Worm (Caenorhabditis elegans) whole organism, early embryonic: ENCODE measurements around the gene T20D4.3.

ENCODE experiments used
- B0310.2 ChIP-seq: sonication (generic microtip); optimal IDR thresholded peaks from 2 replicates; lab custom pipeline; 2016; ENCODE audit warnings: mild to moderate bottlenecking, missing genetic modification characterization, missing compliant biosample characterization
- F13C5.2 ChIP-seq: sonication (generic microtip); optimal IDR thresholded peaks from 2 replicates; lab custom pipeline; 2017; ENCODE audit warnings: mild to moderate bottlenecking, missing genetic modification characterization, inconsistent platforms, missing compliant biosample characterization
- aly-1 ChIP-seq: sonication (generic microtip); optimal IDR thresholded peaks from 2 replicates; lab custom pipeline; 2016; ENCODE audit warnings: missing genetic modification characterization, missing compliant biosample characterization
- ama-1 ChIP-seq: fragments of 150-350 bp; optimal IDR thresholded peaks from 2 replicates; lab custom pipeline; 2014
- ceh-13 ChIP-seq: fragments of 200-800 bp; sonication (Bioruptor generic); optimal IDR thresholded peaks from 2 replicates; lab custom pipeline; 2018; ENCODE audit warnings: mild to moderate bottlenecking, missing genetic modification characterization, missing compliant biosample characterization
- ceh-36 ChIP-seq: sonication (generic microtip); optimal IDR thresholded peaks from 2 replicates; lab custom pipeline; 2016; ENCODE audit warnings: missing genetic modification characterization, inconsistent platforms, missing compliant biosample characterization
- ets-7 ChIP-seq: sonication (generic microtip); optimal IDR thresholded peaks from 2 replicates; lab custom pipeline; 2016; ENCODE audit warnings: missing genotype, missing genetic modification characterization, missing compliant biosample characterization
- flt-1 ChIP-seq: fragments of 200-800 bp; sonication (Bioruptor generic); IDR thresholded peaks from 2 replicates; pipeline ENCODE4 v1.3.6; 2022; ENCODE audit warnings: missing genetic modification characterization, missing compliant biosample characterization
- hmbx-1 ChIP-seq: sonication (generic microtip); optimal IDR thresholded peaks from 2 replicates; lab custom pipeline; 2016; ENCODE audit warnings: mild to moderate bottlenecking, missing genetic modification characterization, missing compliant biosample characterization
- hmg-4 ChIP-seq: fragments of 200-800 bp; sonication (Bioruptor generic); optimal IDR thresholded peaks from 2 replicates; lab custom pipeline; 2018; ENCODE audit warnings: mild to moderate bottlenecking, missing genetic modification characterization, missing compliant biosample characterization
- hnd-1 ChIP-seq: sonication (generic microtip); optimal IDR thresholded peaks from 2 replicates; lab custom pipeline; 2016; ENCODE audit warnings: missing genetic modification characterization, missing compliant biosample characterization
- pes-1 ChIP-seq: fragments of 200-800 bp; sonication (Bioruptor generic); IDR thresholded peaks from 2 replicates; pipeline ENCODE4 v1.3.6; 2022; ENCODE audit warnings: missing genetic modification reagents, missing genetic modification characterization, missing compliant biosample characterization
- scrt-1 ChIP-seq: fragments of 200-800 bp; sonication (Bioruptor generic); IDR thresholded peaks from 2 replicates; pipeline ENCODE4 v1.3.6; 2022; ENCODE audit warnings: missing genetic modification characterization, missing compliant biosample characterization
- sea-1 ChIP-seq: fragments of 200-800 bp; sonication (Bioruptor generic); conservative IDR thresholded peaks from 2 replicates; pipeline ENCODE4 v1.3.6; 2022; ENCODE audit warnings: missing genetic modification characterization, missing compliant biosample characterization
- tbx-11 ChIP-seq: fragments of 200-800 bp; sonication (Bioruptor generic); IDR thresholded peaks from 2 replicates; pipeline ENCODE4 v1.3.6; 2022; ENCODE audit warnings: missing genetic modification characterization, missing compliant biosample characterization
- tbx-37 ChIP-seq: fragments of 200-800 bp; sonication (Bioruptor generic); conservative IDR thresholded peaks from 2 replicates; pipeline ENCODE4 v1.3.6; 2022; ENCODE audit warnings: missing genetic modification reagents, missing genetic modification characterization, missing compliant biosample characterization
- tra-4 ChIP-seq: sonication (generic microtip); optimal IDR thresholded peaks from 2 replicates; lab custom pipeline; 2017; ENCODE audit warnings: missing genetic modification characterization, missing compliant biosample characterization

T20D4.3 gene

ce11 chrV:3445090-3445832 lies 27.2 kb downstream of the T20D4.3 start:
- TF ChIP-seq hmg-4 (peak; percentile 21), tra-4 (tag; lab: Kevin White, UChicago) (no peak)

ce11 chrV:3449810-3450209 lies 31.8 kb downstream of the T20D4.3 start:
- TF ChIP-seq ceh-36 (peak; percentile 70), hmg-4 (no peak), scrt-1 (no peak)

ce11 chrV:3450351-3450750 lies 32.3 kb downstream of the T20D4.3 start:
- TF ChIP-seq ets-7 (tag; lab: Kevin White, UChicago) = no peak
- no peak for TF ChIP-seq tra-4 (tag; lab: Kevin White, UChicago)
- no peak for TF ChIP-seq ceh-13 (GFP tag; lab: Kevin White, UChicago)
- no peak for TF ChIP-seq B0310.2 (tag; lab: Kevin White, UChicago)
- no peak for TF ChIP-seq hmbx-1 (tag; lab: Kevin White, UChicago)
- TF ChIP-seq pes-1 (GFP tag; lab: Robert Waterston, UW) = no peak
- TF ChIP-seq scrt-1 = no peak
- no peak for TF ChIP-seq ceh-36
- TF ChIP-seq tbx-11 (GFP tag; lab: Robert Waterston, UW) = no peak
- TF ChIP-seq tbx-37 (GFP tag; lab: Robert Waterston, UW) = no peak
- TF ChIP-seq aly-1 (tag; lab: Kevin White, UChicago) = no peak
- TF ChIP-seq F13C5.2 (tag; lab: Kevin White, UChicago) = no peak
- TF ChIP-seq sea-1 (GFP tag; lab: Robert Waterston, UW) = no peak
- TF ChIP-seq hnd-1 (tag; lab: Kevin White, UChicago) = no peak

- no peak for TF ChIP-seq tbx-37 (GFP tag; lab: Robert Waterston, UW)
- no peak for TF ChIP-seq hmg-4
- TF ChIP-seq ama-1 = no peak
- TF ChIP-seq tbx-11 (GFP tag; lab: Robert Waterston, UW) = no peak
- no peak for TF ChIP-seq scrt-1
- no peak for TF ChIP-seq ets-7 (tag; lab: Kevin White, UChicago)
- TF ChIP-seq flt-1 (GFP tag; lab: Robert Waterston, UW) = no peak
- TF ChIP-seq ceh-36 = no peak
- TF ChIP-seq pes-1 (GFP tag; lab: Robert Waterston, UW) = no peak
- TF ChIP-seq B0310.2 (tag; lab: Kevin White, UChicago) = no peak
Measured at ce11 chrV:3451646-3452045, 33.6 kb downstream of the T20D4.3 start.

ce11 chrV:3452489-3452888 lies 34.5 kb downstream of the T20D4.3 start:
- TF ChIP-seq hmg-4 (no peak), aly-1 (tag; lab: Kevin White, UChicago) (no peak), flt-1 (GFP tag; lab: Robert Waterston, UW) (no peak), scrt-1 (no peak), ets-7 (tag; lab: Kevin White, UChicago) (no peak), sea-1 (GFP tag; lab: Robert Waterston, UW) (no peak), ceh-36 (no peak), tra-4 (tag; lab: Kevin White, UChicago) (no peak), ceh-13 (GFP tag; lab: Kevin White, UChicago) (no peak), tbx-11 (GFP tag; lab: Robert Waterston, UW) (no peak), F13C5.2 (tag; lab: Kevin White, UChicago) (no peak), hmbx-1 (tag; lab: Kevin White, UChicago) (no peak), ama-1 (no peak), pes-1 (GFP tag; lab: Robert Waterston, UW) (no peak), B0310.2 (tag; lab: Kevin White, UChicago) (no peak), tbx-37 (GFP tag; lab: Robert Waterston, UW) (no peak)

- TF ChIP-seq ama-1 (no peak), tra-4 (tag; lab: Kevin White, UChicago) (no peak), scrt-1 (no peak), ceh-13 (GFP tag; lab: Kevin White, UChicago) (no peak), pes-1 (GFP tag; lab: Robert Waterston, UW) (no peak), flt-1 (GFP tag; lab: Robert Waterston, UW) (no peak), F13C5.2 (tag; lab: Kevin White, UChicago) (no peak), hmbx-1 (tag; lab: Kevin White, UChicago) (no peak), hmg-4 (no peak), ceh-36 (no peak), aly-1 (tag; lab: Kevin White, UChicago) (no peak), ets-7 (tag; lab: Kevin White, UChicago) (no peak), B0310.2 (tag; lab: Kevin White, UChicago) (no peak), sea-1 (GFP tag; lab: Robert Waterston, UW) (no peak), tbx-37 (GFP tag; lab: Robert Waterston, UW) (no peak), hnd-1 (tag; lab: Kevin White, UChicago) (no peak), tbx-11 (GFP tag; lab: Robert Waterston, UW) (no peak)
Measured at ce11 chrV:3454620-3455019, 36.6 kb downstream of the T20D4.3 start.

- peak; percentile 3 for TF ChIP-seq tra-4 (tag; lab: Kevin White, UChicago)
- no peak for TF ChIP-seq ets-7 (tag; lab: Kevin White, UChicago)
Measured at ce11 chrV:3455135-3455747, 37.2 kb downstream of the T20D4.3 start.

ce11 chrV:3459919-3460318 lies 41.9 kb downstream of the T20D4.3 start, which contains the start of gene slc-28.2:
slc-28.2 (plus strand) TSS chrV:3460219.
- TF ChIP-seq F13C5.2 (tag; lab: Kevin White, UChicago) (no peak), sea-1 (GFP tag; lab: Robert Waterston, UW) (no peak), tbx-11 (GFP tag; lab: Robert Waterston, UW) (no peak), hnd-1 (tag; lab: Kevin White, UChicago) (no peak), tbx-37 (GFP tag; lab: Robert Waterston, UW) (no peak), hmbx-1 (tag; lab: Kevin White, UChicago) (no peak), scrt-1 (no peak), B0310.2 (tag; lab: Kevin White, UChicago) (no peak), ceh-13 (GFP tag; lab: Kevin White, UChicago) (no peak), flt-1 (GFP tag; lab: Robert Waterston, UW) (no peak), ets-7 (tag; lab: Kevin White, UChicago) (no peak), tra-4 (tag; lab: Kevin White, UChicago) (no peak)
